Comparison of ENCODE assay signal across 4 worm cellular contexts in the genomic region with DNA sequence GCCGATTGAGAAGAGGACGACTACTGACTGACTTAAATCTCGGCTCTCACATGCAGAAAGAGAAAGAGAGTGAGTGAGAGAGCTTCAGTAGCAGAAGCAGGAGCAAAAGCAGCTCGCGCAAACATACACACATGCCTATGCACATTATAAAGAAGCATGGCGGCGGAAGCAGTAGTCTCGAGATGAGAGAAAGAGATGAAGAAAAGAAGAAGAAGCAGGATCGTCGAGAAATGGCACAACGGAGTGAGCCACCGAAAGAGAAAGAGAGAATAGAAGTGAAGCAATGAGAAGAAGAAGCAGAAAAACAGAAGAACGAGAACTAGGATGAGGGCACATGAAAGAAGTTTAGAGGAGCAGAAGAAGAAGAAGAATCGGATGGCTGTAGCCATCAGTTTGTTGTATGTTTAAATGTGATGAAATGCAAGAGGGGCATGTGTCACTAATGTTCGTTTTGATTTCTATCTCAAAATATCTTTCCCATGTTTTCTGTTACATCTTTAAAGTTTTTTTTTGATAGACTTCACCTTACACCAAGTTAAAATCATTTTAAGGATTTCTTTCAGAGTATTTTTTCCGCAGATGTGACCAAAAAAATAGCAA.
TF ChIP-seq lines count a peak whose summit lies in the region.

No protein-coding gene starts in this region.

TF ChIP-seq in whole organism, L1 larva, 84 proteins besides CTCF, POLR2A, EP300 and RAD21 (continued from another document and continues in another):
- TF ChIP-seq hpl-2 (GFP tag; optimal IDR thresholded peaks at IDR 0.05; lab: Kevin White, UChicago) (no peak), ceh-82 (tag; optimal IDR thresholded peaks at IDR 0.05; lab: Kevin White, UChicago) (peak; percentile 5 to 67 (median 25)), isw-1 (GFP tag; IDR thresholded peaks at IDR 0.05; lab: Robert Waterston, UW) (peak; percentile 25), fkh-8 (tag; optimal IDR thresholded peaks at IDR 0.05; lab: Kevin White, UChicago) (peak; percentile 87), egl-13 (tag; optimal IDR thresholded peaks at IDR 0.05; lab: Kevin White, UChicago) (peak; percentile 50), lin-39 (tag; optimal IDR thresholded peaks at IDR 0.05; lab: Kevin White, UChicago) (no peak), blmp-1 (tag; optimal IDR thresholded peaks at IDR 0.05; lab: Kevin White, UChicago) (no peak), mdl-1 (tag; optimal IDR thresholded peaks at IDR 0.05; lab: Kevin White, UChicago) (peak in 1 of 2 experiments; percentile 29), unc-98 (GFP tag; IDR thresholded peaks at IDR 0.05; lab: Robert Waterston, UW) (no peak), nhr-77 (tag; optimal IDR thresholded peaks at IDR 0.05; lab: Kevin White, UChicago) (no peak), C16A3.4 (tag; optimal IDR thresholded peaks at IDR 0.05; lab: Kevin White, UChicago) (peak; percentile 29), nhr-237 (tag; optimal IDR thresholded peaks at IDR 0.05; lab: Kevin White, UChicago) (no peak), egl-27 (tag; optimal IDR thresholded peaks at IDR 0.05; lab: Kevin White, UChicago) (no peak), irx-1 (tag; optimal IDR thresholded peaks at IDR 0.05; lab: Kevin White, UChicago) (peak; percentile 4), lin-14 (GFP tag; optimal IDR thresholded peaks at IDR 0.05; lab: Kevin White, UChicago) (peak; percentile 92), ets-5 (GFP tag; IDR thresholded peaks at IDR 0.05; lab: Robert Waterston, UW) (no peak), lin-35 (GFP tag; optimal IDR thresholded peaks at IDR 0.05; lab: Kevin White, UChicago) (peak in 1 of 2 experiments; percentile 40), lsy-2 (tag; optimal IDR thresholded peaks at IDR 0.05; lab: Kevin White, UChicago) (peak in 1 of 2 experiments; percentile 44), grh-1 (GFP tag; IDR thresholded peaks at IDR 0.05; lab: Robert Waterston, UW) (no peak), dpl-1 (GFP tag; optimal IDR thresholded peaks at IDR 0.05; lab: Kevin White, UChicago) (peak in 1 of 3 experiments; percentile 23), snu-23 (GFP tag; optimal IDR thresholded peaks at IDR 0.05; lab: Kevin White, UChicago) (peak; percentile 40), tbx-2 (tag; optimal IDR thresholded peaks at IDR 0.05; lab: Kevin White, UChicago) (peak; percentile 52), sup-37 (GFP tag; optimal IDR thresholded peaks at IDR 0.05; lab: Kevin White, UChicago) (no peak), nhr-20 (tag; optimal IDR thresholded peaks at IDR 0.05; lab: Kevin White, UChicago) (peak; percentile 22), nhr-71 (tag; optimal IDR thresholded peaks at IDR 0.05; lab: Kevin White, UChicago) (peak; percentile 70), nhr-19 (GFP tag; conservative IDR thresholded peaks at IDR 0.05; lab: Robert Waterston, UW) (0 out of 2 replicates have a peak, but pooled peaks have one; percentile 12), efl-1 (optimal IDR thresholded peaks at IDR 0.05; lab: Kevin White, UChicago) (peak; percentile 15 to 38), efl-1 (GFP tag; optimal IDR thresholded peaks at IDR 0.05 in 1 of 2; lab: Kevin White, UChicago) (no peak), ztf-4 (tag; optimal IDR thresholded peaks at IDR 0.05; lab: Kevin White, UChicago) (no peak), snpc-4 (tag; optimal IDR thresholded peaks at IDR 0.05; lab: Kevin White, UChicago) (peak; percentile 17), mef-2 (tag; optimal IDR thresholded peaks at IDR 0.05; lab: Kevin White, UChicago) (no peak)

TF ChIP-seq in whole organism, L2 larva, 48 proteins besides CTCF, POLR2A, EP300 and RAD21 (continued from another document):
- TF ChIP-seq mab-5 (tag; optimal IDR thresholded peaks at IDR 0.05; lab: Kevin White, UChicago) (peak; percentile 7), sma-3 (GFP tag; optimal IDR thresholded peaks at IDR 0.05; lab: Kevin White, UChicago) (no peak), unc-62 (GFP tag; optimal IDR thresholded peaks at IDR 0.05; lab: Kevin White, UChicago) (no peak), F13H6.1 (tag; optimal IDR thresholded peaks at IDR 0.05; lab: Kevin White, UChicago) (peak; percentile 48), lsy-2 (tag; optimal IDR thresholded peaks at IDR 0.05; lab: Kevin White, UChicago) (peak in 1 of 2 experiments; percentile 56), crh-2 (tag; optimal IDR thresholded peaks at IDR 0.05; lab: Kevin White, UChicago) (peak; percentile 41), zag-1 (tag; optimal IDR thresholded peaks at IDR 0.05; lab: Kevin White, UChicago) (peak; percentile 82)

TF ChIP-seq in whole organism, L4 larva, 104 proteins besides CTCF, POLR2A, EP300 and RAD21 (continued from another document):
- TF ChIP-seq ctbp-1 (GFP tag; IDR thresholded peaks at IDR 0.05; lab: Robert Waterston, UW) (peak; percentile 81), nhr-11 (tag; optimal IDR thresholded peaks at IDR 0.05; lab: Kevin White, UChicago) (peak; percentile 83), lin-38 (GFP tag; IDR thresholded peaks at IDR 0.05; lab: Robert Waterston, UW) (no peak), nhr-42 (GFP tag; IDR thresholded peaks at IDR 0.05; lab: Robert Waterston, UW) (no peak), daf-16 (GFP tag; optimal IDR thresholded peaks at IDR 0.05; lab: Kevin White, UChicago) (peak in 1 of 2 experiments; percentile 33), daf-16 (tag; optimal IDR thresholded peaks at IDR 0.05; lab: Kevin White, UChicago) (no peak), hif-1 (tag; optimal IDR thresholded peaks at IDR 0.05; lab: Kevin White, UChicago) (peak in 1 of 2 experiments; percentile 5), mdl-1 (tag; optimal IDR thresholded peaks at IDR 0.05; lab: Kevin White, UChicago) (peak in 1 of 2 experiments; percentile 90), mes-2 (tag; optimal IDR thresholded peaks at IDR 0.05; lab: Kevin White, UChicago; ENCODE audit: poor library complexity, severe bottlenecking) (peak; percentile 34), lin-29 (GFP tag; IDR thresholded peaks at IDR 0.05; lab: Robert Waterston, UW) (no peak), arid-1 (GFP tag; conservative IDR thresholded peaks at IDR 0.05; lab: Robert Waterston, UW) (no peak), fkh-10 (GFP tag; optimal IDR thresholded peaks at IDR 0.05; lab: Kevin White, UChicago) (peak; percentile 93), ZK546.5 (tag; optimal IDR thresholded peaks at IDR 0.05; lab: Kevin White, UChicago) (no peak), saeg-2 (GFP tag; IDR thresholded peaks at IDR 0.05; lab: Robert Waterston, UW) (no peak), Y5F2A.4 (GFP tag; optimal IDR thresholded peaks at IDR 0.05; lab: Kevin White, UChicago) (no peak), rbr-2 (tag; optimal IDR thresholded peaks at IDR 0.05; lab: Kevin White, UChicago) (peak; percentile 76), hlh-30 (tag; optimal IDR thresholded peaks at IDR 0.05; lab: Kevin White, UChicago; ENCODE audit: insufficient read depth) (peak; percentile 86), hmg-1.1 (GFP tag; IDR thresholded peaks at IDR 0.05; lab: Robert Waterston, UW) (peak; percentile 68), nhr-111 (GFP tag; optimal IDR thresholded peaks at IDR 0.05; lab: Kevin White, UChicago) (no peak), ZK337.2 (GFP tag; IDR thresholded peaks at IDR 0.05; lab: Robert Waterston, UW) (no peak), nhr-48 (tag; optimal IDR thresholded peaks at IDR 0.05; lab: Kevin White, UChicago) (no peak), lsy-2 (tag; optimal IDR thresholded peaks at IDR 0.05; lab: Kevin White, UChicago) (peak; percentile 28 to 49)
TF ChIP-seq in whole organism, L4 larva: peak in this region for 18.

TF ChIP-seq in whole organism, late embryonic, 69 proteins besides CTCF, POLR2A, EP300 and RAD21 (continued from another document):
- TF ChIP-seq lim-6 (tag; optimal IDR thresholded peaks at IDR 0.05; lab: Kevin White, UChicago) (no peak), ets-4 (tag; optimal IDR thresholded peaks at IDR 0.05; lab: Kevin White, UChicago) (no peak), sox-4 (tag; optimal IDR thresholded peaks at IDR 0.05; lab: Kevin White, UChicago) (peak; percentile 37), ceh-2 (tag; optimal IDR thresholded peaks at IDR 0.05; lab: Kevin White, UChicago) (no peak), dve-1 (tag; optimal IDR thresholded peaks at IDR 0.05; lab: Kevin White, UChicago) (no peak), elt-2 (tag; optimal IDR thresholded peaks at IDR 0.05; lab: Kevin White, UChicago) (no peak), ceh-6 (GFP tag; optimal IDR thresholded peaks at IDR 0.05; lab: Kevin White, UChicago) (no peak), T23F11.4 (GFP tag; optimal IDR thresholded peaks at IDR 0.05; lab: Kevin White, UChicago) (no peak), ahr-1 (tag; optimal IDR thresholded peaks at IDR 0.05; lab: Kevin White, UChicago) (no peak), pag-3 (tag; optimal IDR thresholded peaks at IDR 0.05; lab: Kevin White, UChicago; ENCODE audit: borderline replicate concordance) (no peak), ceh-19 (GFP tag; optimal IDR thresholded peaks at IDR 0.05; lab: Kevin White, UChicago) (peak; percentile 38), pax-1 (tag; optimal IDR thresholded peaks at IDR 0.05; lab: Kevin White, UChicago) (no peak), ceh-14 (tag; optimal IDR thresholded peaks at IDR 0.05; lab: Kevin White, UChicago) (peak; percentile 62), ceh-9 (tag; optimal IDR thresholded peaks at IDR 0.05; lab: Kevin White, UChicago) (no peak), tbx-7 (tag; optimal IDR thresholded peaks at IDR 0.05; lab: Kevin White, UChicago) (no peak), hlh-13 (GFP tag; optimal IDR thresholded peaks at IDR 0.05; lab: Kevin White, UChicago) (no peak), ztf-16 (tag; optimal IDR thresholded peaks at IDR 0.05; lab: Kevin White, UChicago) (no peak), nhr-232 (tag; optimal IDR thresholded peaks at IDR 0.05; lab: Kevin White, UChicago) (no peak), pros-1 (tag; optimal IDR thresholded peaks at IDR 0.05; lab: Kevin White, UChicago) (peak; percentile 53), unc-42 (tag; optimal IDR thresholded peaks at IDR 0.05; lab: Kevin White, UChicago) (peak; percentile 74), ceh-31 (tag; optimal IDR thresholded peaks at IDR 0.05; lab: Kevin White, UChicago) (peak; percentile 76), sox-2 (GFP tag; IDR thresholded peaks at IDR 0.05; lab: Robert Waterston, UW) (no peak), unc-3 (GFP tag; conservative IDR thresholded peaks at IDR 0.05; lab: Robert Waterston, UW) (no peak), unc-3 (tag; optimal IDR thresholded peaks at IDR 0.05; lab: Kevin White, UChicago) (peak; percentile 32), odd-2 (tag; optimal IDR thresholded peaks at IDR 0.05; lab: Kevin White, UChicago) (no peak), elt-4 (tag; optimal IDR thresholded peaks at IDR 0.05; lab: Kevin White, UChicago) (no peak), sdc-2 (tag; optimal IDR thresholded peaks at IDR 0.05; lab: Kevin White, UChicago) (no peak), pat-9 (tag; optimal IDR thresholded peaks at IDR 0.05; lab: Kevin White, UChicago) (no peak), dmd-4 (tag; optimal IDR thresholded peaks at IDR 0.05; lab: Kevin White, UChicago; ENCODE audit: borderline replicate concordance) (no peak), nfya-1 (tag; optimal IDR thresholded peaks at IDR 0.05; lab: Kevin White, UChicago) (peak; percentile 48), ceh-22 (tag; optimal IDR thresholded peaks at IDR 0.05; lab: Kevin White, UChicago) (no peak), eyg-1 (tag; optimal IDR thresholded peaks at IDR 0.05; lab: Kevin White, UChicago) (no peak), C08G9.2 (tag; optimal IDR thresholded peaks at IDR 0.05; lab: Kevin White, UChicago) (no peak), ceh-45 (GFP tag; IDR thresholded peaks at IDR 0.05; lab: Robert Waterston, UW) (no peak), Y22D7AL.16 (tag; optimal IDR thresholded peaks at IDR 0.05; lab: Kevin White, UChicago) (no peak), unc-86 (tag; optimal IDR thresholded peaks at IDR 0.05; lab: Kevin White, UChicago) (no peak), rnt-1 (tag; optimal IDR thresholded peaks at IDR 0.05; lab: Kevin White, UChicago) (peak; percentile 16), lin-11 (tag; optimal IDR thresholded peaks at IDR 0.05; lab: Kevin White, UChicago) (no peak), ceh-24 (tag; optimal IDR thresholded peaks at IDR 0.05; lab: Kevin White, UChicago) (no peak), ceh-18 (tag; optimal IDR thresholded peaks at IDR 0.05; lab: Kevin White, UChicago) (peak; percentile 89), ama-1 (optimal IDR thresholded peaks at IDR 0.05; lab: Kevin White, UChicago) (no peak), ttx-3 (tag; optimal IDR thresholded peaks at IDR 0.05; lab: Kevin White, UChicago) (no peak), ceh-34 (tag; optimal IDR thresholded peaks at IDR 0.05; lab: Kevin White, UChicago) (no peak), F13H6.1 (tag; optimal IDR thresholded peaks at IDR 0.05; lab: Kevin White, UChicago) (peak; percentile 6), K09A11.1 (tag; optimal IDR thresholded peaks at IDR 0.05; lab: Kevin White, UChicago; ENCODE audit: insufficient read depth) (no peak), fkh-6 (tag; optimal IDR thresholded peaks at IDR 0.05; lab: Kevin White, UChicago) (no peak), unc-55 (GFP tag; optimal IDR thresholded peaks at IDR 0.05; lab: Kevin White, UChicago) (peak; percentile 78), ref-2 (tag; optimal IDR thresholded peaks at IDR 0.05; lab: Kevin White, UChicago) (peak; percentile 43), gmeb-2 (tag; optimal IDR thresholded peaks at IDR 0.05; lab: Kevin White, UChicago) (no peak), fkh-10 (GFP tag; optimal IDR thresholded peaks at IDR 0.05; lab: Kevin White, UChicago) (peak; percentile 24), fax-1 (tag; optimal IDR thresholded peaks at IDR 0.05; lab: Kevin White, UChicago) (no peak), hlh-8 (tag; optimal IDR thresholded peaks at IDR 0.05; lab: Kevin White, UChicago) (peak; percentile 50), npax-4 (tag; optimal IDR thresholded peaks at IDR 0.05; lab: Kevin White, UChicago) (no peak), madf-2 (tag; optimal IDR thresholded peaks at IDR 0.05; lab: Kevin White, UChicago) (no peak), nhr-11 (tag; optimal IDR thresholded peaks at IDR 0.05; lab: Kevin White, UChicago) (no peak)
